Worm (Caenorhabditis elegans): ENCODE results near the gene pmk-2.

The pmk-2 gene

ce11 chrIV:8142735-8143550, at the start of gene pmk-2:
TSS of gene pmk-2 (plus strand) at chrIV:8143500.
- TF ChIP-seq lin-13 (GFP tag; optimal IDR thresholded peaks at IDR 0.05) (no peak), C16A3.4 (tag; optimal IDR thresholded peaks at IDR 0.05) (no peak), egl-27 (tag; optimal IDR thresholded peaks at IDR 0.05) (no peak), fos-1 (tag; optimal IDR thresholded peaks at IDR 0.05) (peak; percentile 28), vab-15 (tag; optimal IDR thresholded peaks at IDR 0.05) (no peak), lin-15B (tag; optimal IDR thresholded peaks at IDR 0.05) (no peak), zag-1 (tag; optimal IDR thresholded peaks at IDR 0.05) (no peak), dpl-1 (GFP tag; optimal IDR thresholded peaks at IDR 0.05) (no peak), sup-37 (GFP tag; optimal IDR thresholded peaks at IDR 0.05) (no peak), dsc-1 (tag; optimal IDR thresholded peaks at IDR 0.05) (peak; percentile 98), sox-4 (tag; optimal IDR thresholded peaks at IDR 0.05) (peak; percentile 47), ceh-82 (tag; optimal IDR thresholded peaks at IDR 0.05) (peak in 1 of 3 experiments; percentile 5), nhr-20 (tag; optimal IDR thresholded peaks at IDR 0.05) (peak; percentile 10), fkh-4 (tag; optimal IDR thresholded peaks at IDR 0.05; ENCODE audit: borderline replicate concordance) (peak; percentile 41), mep-1 (tag; optimal IDR thresholded peaks at IDR 0.05) (no peak), unc-62 (GFP tag; optimal IDR thresholded peaks at IDR 0.05) (no peak), nhr-71 (tag; optimal IDR thresholded peaks at IDR 0.05) (peak; percentile 68), mdl-1 (tag; optimal IDR thresholded peaks at IDR 0.05) (no peak), unc-86 (tag; optimal IDR thresholded peaks at IDR 0.05) (no peak), ama-1 (optimal IDR thresholded peaks at IDR 0.05) (no peak), ces-1 (GFP tag; optimal IDR thresholded peaks at IDR 0.05) (no peak), nhr-19 (GFP tag; conservative IDR thresholded peaks at IDR 0.05) (no peak), isw-1 (GFP tag; IDR thresholded peaks at IDR 0.05) (no peak), elt-2 (tag; optimal IDR thresholded peaks at IDR 0.05) (no peak), nhr-28 (tag; optimal IDR thresholded peaks at IDR 0.05) (no peak), unc-130 (tag; optimal IDR thresholded peaks at IDR 0.05) (no peak), nhr-76 (tag; optimal IDR thresholded peaks at IDR 0.05) (no peak), hlh-4 (tag; optimal IDR thresholded peaks at IDR 0.05) (peak; percentile 22), nhr-12 (tag; optimal IDR thresholded peaks at IDR 0.05) (no peak), Y116A8C.19 (tag; optimal IDR thresholded peaks at IDR 0.05; ENCODE audit: borderline replicate concordance) (no peak), lsy-2 (tag; optimal IDR thresholded peaks at IDR 0.05) (peak; percentile 34 to 37), aha-1 (tag; optimal IDR thresholded peaks at IDR 0.05) (no peak), nhr-77 (tag; optimal IDR thresholded peaks at IDR 0.05) (no peak), aly-2 (tag; optimal IDR thresholded peaks at IDR 0.05) (no peak), xbp-1 (tag; optimal IDR thresholded peaks at IDR 0.05) (no peak), blmp-1 (tag; optimal IDR thresholded peaks at IDR 0.05) (no peak), pqm-1 (tag; optimal IDR thresholded peaks at IDR 0.05) (no peak), nhr-11 (tag; optimal IDR thresholded peaks at IDR 0.05) (peak; percentile 38), efl-1 (optimal IDR thresholded peaks at IDR 0.05) (peak; percentile 21 to 24), efl-1 (GFP tag; optimal IDR thresholded peaks at IDR 0.05 in 1 of 2) (no peak), fkh-10 (GFP tag; optimal IDR thresholded peaks at IDR 0.05) (no peak), ceh-8 (GFP tag; optimal IDR thresholded peaks at IDR 0.05) (peak; percentile 43), pax-3 (tag; optimal IDR thresholded peaks at IDR 0.05) (peak; percentile 70), alr-1 (tag; optimal IDR thresholded peaks at IDR 0.05; ENCODE audit: borderline replicate concordance) (no peak), lin-14 (GFP tag; optimal IDR thresholded peaks at IDR 0.05) (peak; percentile 76), hlh-17 (GFP tag; optimal IDR thresholded peaks at IDR 0.05; ENCODE audit: borderline replicate concordance) (no peak), lin-39 (tag; optimal IDR thresholded peaks at IDR 0.05) (no peak), rnt-1 (tag; optimal IDR thresholded peaks at IDR 0.05) (no peak), nhr-47 (tag; optimal IDR thresholded peaks at IDR 0.05) (peak; percentile 52), C04F5.9 (tag; optimal IDR thresholded peaks at IDR 0.05) (no peak), tbx-2 (tag; optimal IDR thresholded peaks at IDR 0.05) (no peak), fkh-8 (tag; optimal IDR thresholded peaks at IDR 0.05) (peak; percentile 79)

Measured in whole organism, L1 larva.